Worm (Caenorhabditis elegans) whole organism, midembryonic: Measurements from ENCODE around the gene nspg-5.

Experiments used
- T22C8.4 ChIP-seq: fragments of 200-800 bp; sonication (Bioruptor generic); IDR thresholded peaks from 2 replicates; pipeline ENCODE4 v1.3.6; 2022; ENCODE audit warnings: missing genetic modification characterization, missing compliant biosample characterization
- cog-1 ChIP-seq: sonication (generic microtip); optimal IDR thresholded peaks from 2 replicates; lab custom pipeline; 2016; ENCODE audit warnings: missing genetic modification characterization, missing compliant biosample characterization
- flt-1 ChIP-seq: fragments of 200-800 bp; sonication (Bioruptor generic); IDR thresholded peaks from 2 replicates; pipeline ENCODE4 v1.3.6; 2022; ENCODE audit warnings: missing genetic modification characterization, missing compliant biosample characterization
- klf-2 ChIP-seq: fragments of 200-800 bp; sonication (Bioruptor generic); conservative IDR thresholded peaks from 2 replicates; pipeline ENCODE4 v1.3.6; 2022; ENCODE audit warnings: missing genetic modification reagents, missing genetic modification characterization, missing compliant biosample characterization
- med-1 ChIP-seq: sonication (generic microtip); optimal IDR thresholded peaks from 2 replicates; lab custom pipeline; 2017; ENCODE audit warnings: missing genetic modification characterization, mild to moderate bottlenecking, missing compliant biosample characterization, antibody characterized with exemption, missing genetic modification reagents; ENCODE audit not compliant: insufficient read depth
- ref-1 ChIP-seq: fragments of 200-800 bp; sonication (Bioruptor generic); conservative IDR thresholded peaks from 2 replicates; pipeline ENCODE4 v1.3.6; 2022; ENCODE audit warnings: missing genetic modification reagents, missing genetic modification characterization, missing compliant biosample characterization
- ztf-23 ChIP-seq: fragments of 200-800 bp; sonication (Bioruptor generic); IDR thresholded peaks from 2 replicates; pipeline ENCODE4 v1.3.6; 2022; ENCODE audit warnings: missing genetic modification reagents, missing genetic modification characterization, missing compliant biosample characterization
- ztf-29 ChIP-seq: fragments of 200-800 bp; sonication (Bioruptor generic); IDR thresholded peaks from 2 replicates; pipeline ENCODE4 v1.3.6; 2022; ENCODE audit warnings: missing genetic modification reagents, missing genetic modification characterization, missing compliant biosample characterization

ce11 chrX:2933061-2933460 lies 48.8 kb upstream of the nspg-5 start, which contains the start of gene fard-1:
- no peak for TF ChIP-seq ztf-29 (GFP tag; lab: Robert Waterston, UW)
- TF ChIP-seq flt-1 (GFP tag; lab: Robert Waterston, UW), result no peak
- TF ChIP-seq med-1, result no peak
- no peak for TF ChIP-seq klf-2
- TF ChIP-seq ref-1, result no peak
- no peak for TF ChIP-seq ztf-23 (GFP tag; lab: Robert Waterston, UW)
- TF ChIP-seq T22C8.4 (GFP tag; lab: Robert Waterston, UW), result no peak
- no peak for TF ChIP-seq cog-1 (tag; lab: Kevin White, UChicago)
